Fruit fly (Drosophila melanogaster): Measurements from ENCODE around the gene CG11307.

- TF ChIP-seq CG8478 (optimal IDR thresholded peaks at IDR 0.05) (no peak), CTCF (optimal IDR thresholded peaks at IDR 0.05) (no peak)
Observed at dm6 chr3L:21667530-21667929, 50.1 kb downstream of the CG11307 start.
